Fruit fly (Drosophila melanogaster): ENCODE measurements around the gene CG13308.
A peak's percentile ranks its signal among the peaks of the same experiment; 100 is the strongest.

The CG13308 gene

dm6 chr3L:8772998-8773684, 35.2 kb upstream of the CG13308 start (continued):
- TF ChIP-seq pho (GFP tag; optimal IDR thresholded peaks at IDR 0.05) (no peak), CG10462 (GFP tag; optimal IDR thresholded peaks at IDR 0.05) (peak; percentile 2), CG17802 (tag; optimal IDR thresholded peaks at IDR 0.05) (peak; percentile 18), H2.0 (GFP tag; IDR thresholded peaks at IDR 0.05) (peak; percentile 22; the same call in 1 of the 2 replicates), Rfx (GFP tag; IDR thresholded peaks at IDR 0.05) (0 out of 2 replicates have a peak, but pooled peaks have one; percentile 31), CG10147 (GFP tag; optimal IDR thresholded peaks at IDR 0.05) (peak; percentile 32), CG32532 (GFP tag; IDR thresholded peaks at IDR 0.05) (0 out of 2 replicates have a peak, but pooled peaks have one; percentile 16), PHDP (tag; optimal IDR thresholded peaks at IDR 0.05) (peak; percentile 86), slou (GFP tag; optimal IDR thresholded peaks at IDR 0.05) (no peak), trh (GFP tag; optimal IDR thresholded peaks at IDR 0.05) (peak; percentile 35), sisA (GFP tag; IDR thresholded peaks at IDR 0.05) (peak; percentile 57; the same call in 1 of the 2 replicates), Med (GFP tag) (peak; percentile 63), Gug (GFP tag; IDR thresholded peaks at IDR 0.05) (peak; percentile 20; the same call in 1 of the 4 replicates), CkIIα-i1 (GFP tag; IDR thresholded peaks at IDR 0.05) (no peak), CG12071 (GFP tag; optimal IDR thresholded peaks at IDR 0.05) (no peak), CG34376 (GFP tag; optimal IDR thresholded peaks at IDR 0.05) (no peak), Nf-YA (GFP tag; IDR thresholded peaks at IDR 0.05) (0 out of 2 replicates have a peak, but pooled peaks have one; percentile 42), Max (GFP tag; optimal IDR thresholded peaks at IDR 0.05) (no peak), CG9727 (GFP tag; optimal IDR thresholded peaks at IDR 0.05) (peak; percentile 68), nom (GFP tag; optimal IDR thresholded peaks at IDR 0.05) (peak; percentile 39), CG14014 (GFP tag; IDR thresholded peaks at IDR 0.05) (peak; percentile 67; the same call in 1 of the 2 replicates), her (GFP tag; optimal IDR thresholded peaks at IDR 0.05) (no peak), CG10654 (GFP tag; optimal IDR thresholded peaks at IDR 0.05) (peak; percentile 51), GATAe (GFP tag; conservative IDR thresholded peaks at IDR 0.05) (no peak), CG15479 (GFP tag; optimal IDR thresholded peaks at IDR 0.05) (no peak), CG30403 (GFP tag; optimal IDR thresholded peaks at IDR 0.05) (peak; percentile 71), sens-2 (GFP tag; IDR thresholded peaks at IDR 0.05) (peak; percentile 34; the same call in 1 of the 2 replicates), Atf3 (GFP tag; optimal IDR thresholded peaks at IDR 0.05) (peak; percentile 26), D (optimal IDR thresholded peaks at IDR 0.05) (no peak), D (GFP tag; optimal IDR thresholded peaks at IDR 0.05) (peak; percentile 62), Hr39 (optimal IDR thresholded peaks at IDR 0.05) (no peak), CG6175 (GFP tag; IDR thresholded peaks at IDR 0.05) (no peak), CG34224 (GFP tag; IDR thresholded peaks at IDR 0.05; ENCODE audit: partially characterized antibody) (no peak), phol (tag; optimal IDR thresholded peaks at IDR 0.05) (peak; percentile 79), Elba2 (GFP tag; optimal IDR thresholded peaks at IDR 0.05) (no peak), NK7.1 (GFP tag; optimal IDR thresholded peaks at IDR 0.05) (peak; percentile 39), lilli (GFP tag; optimal IDR thresholded peaks at IDR 0.05) (peak; percentile 46), ewg (GFP tag; optimal IDR thresholded peaks at IDR 0.05) (peak; percentile 47), esg (GFP tag; conservative IDR thresholded peaks at IDR 0.05) (peak; percentile 68), HHEX (GFP tag; optimal IDR thresholded peaks at IDR 0.05) (peak; percentile 8), CG14667 (GFP tag; IDR thresholded peaks at IDR 0.05) (peak; percentile 38; the same call in 1 of the 2 replicates), CG1603 (tag; optimal IDR thresholded peaks at IDR 0.05) (peak; percentile 77), CG13775 (GFP tag; optimal IDR thresholded peaks at IDR 0.05) (peak; percentile 57), tup (GFP tag; optimal IDR thresholded peaks at IDR 0.05) (peak; percentile 50), CG17385 (GFP tag; optimal IDR thresholded peaks at IDR 0.05) (peak; percentile 71), CG6689 (GFP tag; IDR thresholded peaks at IDR 0.05) (peak; percentile 78), Neu2 (GFP tag; optimal IDR thresholded peaks at IDR 0.05; ENCODE audit: borderline replicate concordance) (no peak), CG17568 (GFP tag; optimal IDR thresholded peaks at IDR 0.05) (peak; percentile 68), CG4854 (GFP tag; optimal IDR thresholded peaks at IDR 0.05) (peak; percentile 38), dmrt99B (tag; optimal IDR thresholded peaks at IDR 0.05) (peak; percentile 86)
